Fruit fly (Drosophila melanogaster): ENCODE data around the gene Cpr72Ec.

dm6 chr3L:16390793-16391192 lies 23.7 kb upstream of the Cpr72Ec start:
- TF ChIP-seq gce (GFP tag; IDR thresholded peaks at IDR 0.05) (no peak), Xbp1 (GFP tag; optimal IDR thresholded peaks at IDR 0.05) (no peak)
